Fruit fly (Drosophila melanogaster): ENCODE results near the gene Arts.

The Arts gene

dm6 chr3L:16612152-16612551 lies 9.5 kb downstream of the Arts start, which contains the start of gene CG4101 (continued):
- TF ChIP-seq pros (GFP tag; optimal IDR thresholded peaks at IDR 0.05) (no peak), Kr (GFP tag; optimal IDR thresholded peaks at IDR 0.05) (no peak), ERR (GFP tag; optimal IDR thresholded peaks at IDR 0.05) (no peak), pan (optimal IDR thresholded peaks at IDR 0.05) (no peak), pan (GFP tag; optimal IDR thresholded peaks at IDR 0.05 in 1 of 2, IDR thresholded peaks at IDR 0.05 in 1 of 2) (peak in 1 of 2 experiments; percentile 66), E2f2 (GFP tag; IDR thresholded peaks at IDR 0.05) (peak; percentile 65; the same call in 1 of the 2 replicates), Ada2b (GFP tag; IDR thresholded peaks at IDR 0.05) (peak; percentile 70), tgo (GFP tag; IDR thresholded peaks at IDR 0.05) (peak; percentile 80), CG1832 (GFP tag; optimal IDR thresholded peaks at IDR 0.05) (no peak), ttk (GFP tag; IDR thresholded peaks at IDR 0.05) (peak; percentile 68), abd-A (tag; optimal IDR thresholded peaks at IDR 0.05) (no peak), nmo (GFP tag; optimal IDR thresholded peaks at IDR 0.05) (peak; percentile 88), danr (GFP tag; IDR thresholded peaks at IDR 0.05) (peak; percentile 57), CG9215 (GFP tag; IDR thresholded peaks at IDR 0.05) (peak; percentile 80), jigr1 (GFP tag; IDR thresholded peaks at IDR 0.05) (no peak), slp2 (GFP tag; optimal IDR thresholded peaks at IDR 0.05) (peak; percentile 66), run (tag; optimal IDR thresholded peaks at IDR 0.05) (peak; percentile 41), CG7786 (GFP tag; optimal IDR thresholded peaks at IDR 0.05) (peak; percentile 76), Pdp1 (GFP tag; optimal IDR thresholded peaks at IDR 0.05) (peak; percentile 83 to 87), CG3065 (GFP tag; optimal IDR thresholded peaks at IDR 0.05) (peak; percentile 57), gcm (GFP tag; optimal IDR thresholded peaks at IDR 0.05) (peak; percentile 73), cg (GFP tag; optimal IDR thresholded peaks at IDR 0.05) (no peak), CG3163 (GFP tag; optimal IDR thresholded peaks at IDR 0.05) (peak; percentile 2), fd102C (GFP tag; optimal IDR thresholded peaks at IDR 0.05) (no peak), Dip2 (GFP tag; IDR thresholded peaks at IDR 0.05) (no peak), mirr (GFP tag; optimal IDR thresholded peaks at IDR 0.05) (peak; percentile 34), CG12104 (GFP tag; optimal IDR thresholded peaks at IDR 0.05) (peak; percentile 74), zen (tag; optimal IDR thresholded peaks at IDR 0.05) (peak; percentile 71), HLHmδ (GFP tag; optimal IDR thresholded peaks at IDR 0.05) (no peak), ftz-f1 (GFP tag; optimal IDR thresholded peaks at IDR 0.05) (peak; percentile 38), ind (GFP tag; optimal IDR thresholded peaks at IDR 0.05) (peak; percentile 82), Nf-YC (tag; optimal IDR thresholded peaks at IDR 0.05) (peak; percentile 75), Atf6 (GFP tag; IDR thresholded peaks at IDR 0.05) (peak; percentile 80), CG6689 (GFP tag; IDR thresholded peaks at IDR 0.05) (peak; percentile 77), CG17912 (GFP tag; optimal IDR thresholded peaks at IDR 0.05) (peak; percentile 63), HHEX (GFP tag; optimal IDR thresholded peaks at IDR 0.05) (peak; percentile 54), CG12236 (GFP tag; optimal IDR thresholded peaks at IDR 0.05) (peak; percentile 12), CG8944 (GFP tag; optimal IDR thresholded peaks at IDR 0.05) (peak; percentile 64), ken (GFP tag; IDR thresholded peaks at IDR 0.05) (peak; percentile 82), Fer2 (tag; optimal IDR thresholded peaks at IDR 0.05) (peak; percentile 65), gcm2 (GFP tag; optimal IDR thresholded peaks at IDR 0.05) (peak; percentile 50), pnt (GFP tag; optimal IDR thresholded peaks at IDR 0.05) (peak; percentile 66), TFAM (GFP tag; optimal IDR thresholded peaks at IDR 0.05) (no peak), lab (GFP tag; optimal IDR thresholded peaks at IDR 0.05) (peak; percentile 79), yki (optimal IDR thresholded peaks at IDR 0.05) (no peak), CG17612 (GFP tag; IDR thresholded peaks at IDR 0.05) (no peak), pum (GFP tag; optimal IDR thresholded peaks at IDR 0.05) (peak; percentile 65), nau (GFP tag; optimal IDR thresholded peaks at IDR 0.05) (peak; percentile 48), CG10654 (GFP tag; optimal IDR thresholded peaks at IDR 0.05) (peak; percentile 77), nom (GFP tag; optimal IDR thresholded peaks at IDR 0.05) (peak; percentile 50), CG7745 (tag; optimal IDR thresholded peaks at IDR 0.05) (no peak), D19B (GFP tag; optimal IDR thresholded peaks at IDR 0.05) (peak; percentile 46)

Measured in whole organism, embryonic.